Fruit fly (Drosophila melanogaster): Measurements from ENCODE around the gene CG31643.

CG31643 gene

DNA sequence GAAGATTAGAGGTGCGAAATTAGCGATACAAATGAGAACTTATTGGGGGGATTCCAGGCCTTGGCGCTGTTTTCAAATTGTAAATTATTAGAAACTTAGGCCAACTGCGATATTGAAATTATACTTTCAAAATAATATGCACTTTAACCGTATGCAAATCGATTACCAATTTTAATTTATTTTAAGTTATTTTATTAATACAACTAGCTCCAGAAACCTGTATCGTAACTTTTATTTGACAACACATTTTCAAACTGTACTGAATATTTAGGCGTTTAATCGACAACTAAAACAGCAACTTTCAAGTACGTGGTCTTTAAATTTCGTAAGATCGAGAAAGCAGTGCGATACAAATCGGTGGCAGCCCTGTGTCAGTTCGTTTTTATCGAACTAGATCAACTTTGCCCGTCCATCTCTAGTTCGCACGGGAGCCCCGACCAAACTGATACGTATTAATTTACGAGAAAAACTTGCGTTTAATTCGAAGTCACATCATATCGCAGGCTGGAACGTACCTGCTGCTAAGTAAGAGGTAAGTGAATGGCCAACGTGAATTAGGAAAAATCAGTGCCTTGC lies 32.8 kb downstream of the CG31643 start, which contains the start of the genes CG9154 and Kr-h2 (continued):
- TF ChIP-seq CG2116 (GFP tag; optimal IDR thresholded peaks at IDR 0.05): peak; percentile 98
- peak; percentile 33; the same call in 1 of the 2 replicates for TF ChIP-seq hbn (GFP tag; IDR thresholded peaks at IDR 0.05; ENCODE audit: partially characterized antibody)
- peak; percentile 5 for TF ChIP-seq Fer1 (GFP tag; optimal IDR thresholded peaks at IDR 0.05)
- no peak for TF ChIP-seq gcm2 (GFP tag; optimal IDR thresholded peaks at IDR 0.05)
- TF ChIP-seq pan (optimal IDR thresholded peaks at IDR 0.05): no peak
- peak in 1 of 2 experiments; percentile 41 for TF ChIP-seq pan (GFP tag; optimal IDR thresholded peaks at IDR 0.05 in 1 of 2, IDR thresholded peaks at IDR 0.05 in 1 of 2)
- peak; percentile 56 for TF ChIP-seq NfI (GFP tag; optimal IDR thresholded peaks at IDR 0.05)
- peak in 1 of 2 experiments; percentile 17 for TF ChIP-seq bsh (GFP tag; optimal IDR thresholded peaks at IDR 0.05)
- peak; percentile 11 for TF ChIP-seq dmrt11E (tag; optimal IDR thresholded peaks at IDR 0.05)
- no peak for TF ChIP-seq prd (optimal IDR thresholded peaks at IDR 0.05)
- peak; percentile 44 for TF ChIP-seq prd (GFP tag; IDR thresholded peaks at IDR 0.05)
- TF ChIP-seq Six4 (GFP tag; optimal IDR thresholded peaks at IDR 0.05): no peak
- peak; percentile 56 for TF ChIP-seq CG2678 (tag; optimal IDR thresholded peaks at IDR 0.05)
- TF ChIP-seq Sry-β (GFP tag; optimal IDR thresholded peaks at IDR 0.05): peak; percentile 28
- TF ChIP-seq CG6791 (GFP tag; IDR thresholded peaks at IDR 0.05; ENCODE audit: partially characterized antibody): peak; percentile 75; the same call in 2 of the 3 replicates
- TF ChIP-seq CG4820 (GFP tag; optimal IDR thresholded peaks at IDR 0.05): peak; percentile 23
- TF ChIP-seq lola (GFP tag; optimal IDR thresholded peaks at IDR 0.05): peak in 1 of 3 experiments; percentile 25
- peak; percentile 26 for TF ChIP-seq dm (GFP tag; optimal IDR thresholded peaks at IDR 0.05)
- TF ChIP-seq HHEX (GFP tag; optimal IDR thresholded peaks at IDR 0.05): no peak
- TF ChIP-seq CrebB (tag; optimal IDR thresholded peaks at IDR 0.05): no peak
- TF ChIP-seq CG18599 (GFP tag; optimal IDR thresholded peaks at IDR 0.05): peak; percentile 58
- peak; percentile 73 for TF ChIP-seq trem (tag; optimal IDR thresholded peaks at IDR 0.05)
- no peak for TF ChIP-seq Trl (optimal IDR thresholded peaks at IDR 0.05)
- TF ChIP-seq Trl (GFP tag; optimal IDR thresholded peaks at IDR 0.05): no peak
- no peak for TF ChIP-seq run (tag; optimal IDR thresholded peaks at IDR 0.05)
- peak; percentile 79 for TF ChIP-seq CG4617 (GFP tag; optimal IDR thresholded peaks at IDR 0.05; ENCODE audit: borderline replicate concordance)
- no peak for TF ChIP-seq CG8290 (GFP tag; optimal IDR thresholded peaks at IDR 0.05)
- TF ChIP-seq CG8290 (tag; optimal IDR thresholded peaks at IDR 0.05): peak in 1 of 2 experiments; percentile 48
- peak in 1 of 2 experiments; percentile 12 for TF ChIP-seq crp (GFP tag; optimal IDR thresholded peaks at IDR 0.05)
- TF ChIP-seq CG15601 (tag; optimal IDR thresholded peaks at IDR 0.05): peak; percentile 48
- no peak for TF ChIP-seq CG7357 (GFP tag; IDR thresholded peaks at IDR 0.05)
- TF ChIP-seq nmo (GFP tag; optimal IDR thresholded peaks at IDR 0.05): peak; percentile 61
- TF ChIP-seq CG4707 (GFP tag; optimal IDR thresholded peaks at IDR 0.05): no peak
- peak; percentile 39 for TF ChIP-seq CG9727 (GFP tag; optimal IDR thresholded peaks at IDR 0.05)
- TF ChIP-seq CG3838 (GFP tag; optimal IDR thresholded peaks at IDR 0.05): no peak
- TF ChIP-seq CG12391 (tag; optimal IDR thresholded peaks at IDR 0.05): peak; percentile 62
- peak; percentile 62; the same call in 1 of the 2 replicates for TF ChIP-seq ato (GFP tag; IDR thresholded peaks at IDR 0.05; ENCODE audit: partially characterized antibody)
- peak; percentile 62 for TF ChIP-seq CG10543 (GFP tag; optimal IDR thresholded peaks at IDR 0.05)
- no peak for TF ChIP-seq hkb (optimal IDR thresholded peaks at IDR 0.05)
- TF ChIP-seq hkb (GFP tag; IDR thresholded peaks at IDR 0.05): no peak
- TF ChIP-seq amos (GFP tag; IDR thresholded peaks at IDR 0.05; ENCODE audit: partially characterized antibody): peak; percentile 75
- peak; percentile 56 for TF ChIP-seq gem (tag; optimal IDR thresholded peaks at IDR 0.05)
- peak; percentile 61 for TF ChIP-seq unc-4 (GFP tag; IDR thresholded peaks at IDR 0.05; ENCODE audit: partially characterized antibody)
- TF ChIP-seq zfh2 (GFP tag; optimal IDR thresholded peaks at IDR 0.05): peak; percentile 53
- TF ChIP-seq chinmo (GFP tag; IDR thresholded peaks at IDR 0.05; ENCODE audit: partially characterized antibody): peak; percentile 23; the same call in 1 of the 4 replicates
- TF ChIP-seq h (optimal IDR thresholded peaks at IDR 0.05): no peak
- TF ChIP-seq zen2 (GFP tag; IDR thresholded peaks at IDR 0.05; ENCODE audit: partially characterized antibody): peak; percentile 39; the same call in 1 of the 3 replicates
- TF ChIP-seq jigr1 (GFP tag; IDR thresholded peaks at IDR 0.05): peak; percentile 54; the same call in 1 of the 3 replicates
- TF ChIP-seq ems (GFP tag; optimal IDR thresholded peaks at IDR 0.05): peak; percentile 1

All from whole organism, embryonic.